Worm (Caenorhabditis elegans): ENCODE data around the gene uaf-2.

uaf-2 gene

DNA sequence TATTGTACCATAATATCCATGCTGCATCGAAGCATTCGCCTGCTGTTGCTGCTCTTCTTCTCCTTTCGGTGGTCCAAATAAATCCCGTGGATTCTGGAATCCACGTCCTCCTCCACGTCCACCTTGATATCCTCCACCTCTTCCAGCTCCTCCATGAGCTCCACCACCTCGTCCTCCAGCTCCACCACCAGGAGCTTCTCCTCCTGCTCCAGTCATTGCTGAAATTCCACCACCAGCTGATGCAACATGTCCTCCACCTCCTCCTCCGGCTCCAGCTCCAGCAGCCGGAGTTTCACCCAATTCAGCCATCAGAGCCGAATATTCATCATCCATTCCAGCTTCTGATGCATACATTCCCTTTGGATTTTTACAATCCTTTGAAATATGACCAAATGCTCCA, 13.0 kb downstream of the uaf-2 start:
- TF ChIP-seq lin-13 (GFP tag; optimal IDR thresholded peaks at IDR 0.05), result no peak
- no peak for TF ChIP-seq mdl-1 (tag; optimal IDR thresholded peaks at IDR 0.05)
- no peak for TF ChIP-seq ceh-82 (tag; optimal IDR thresholded peaks at IDR 0.05)
- TF ChIP-seq fos-1 (tag; optimal IDR thresholded peaks at IDR 0.05), result no peak
- no peak for TF ChIP-seq zag-1 (tag; optimal IDR thresholded peaks at IDR 0.05)
- no peak for TF ChIP-seq ztf-11 (tag; optimal IDR thresholded peaks at IDR 0.05)
- TF ChIP-seq sem-4 (tag; optimal IDR thresholded peaks at IDR 0.05), result no peak
- no peak for TF ChIP-seq nhr-25 (tag; optimal IDR thresholded peaks at IDR 0.05)
- no peak for TF ChIP-seq sma-3 (GFP tag; optimal IDR thresholded peaks at IDR 0.05)
- TF ChIP-seq crh-2 (tag; optimal IDR thresholded peaks at IDR 0.05), result no peak
- no peak for TF ChIP-seq F13H6.1 (tag; optimal IDR thresholded peaks at IDR 0.05)
- no peak for TF ChIP-seq unc-39 (tag; optimal IDR thresholded peaks at IDR 0.05)
- TF ChIP-seq mbf-1 (tag; optimal IDR thresholded peaks at IDR 0.05), result no peak
- no peak for TF ChIP-seq nhr-6 (tag; optimal IDR thresholded peaks at IDR 0.05)
- TF ChIP-seq unc-55 (GFP tag; optimal IDR thresholded peaks at IDR 0.05), result no peak
- TF ChIP-seq dmd-4 (tag; optimal IDR thresholded peaks at IDR 0.05), result no peak

DNA sequence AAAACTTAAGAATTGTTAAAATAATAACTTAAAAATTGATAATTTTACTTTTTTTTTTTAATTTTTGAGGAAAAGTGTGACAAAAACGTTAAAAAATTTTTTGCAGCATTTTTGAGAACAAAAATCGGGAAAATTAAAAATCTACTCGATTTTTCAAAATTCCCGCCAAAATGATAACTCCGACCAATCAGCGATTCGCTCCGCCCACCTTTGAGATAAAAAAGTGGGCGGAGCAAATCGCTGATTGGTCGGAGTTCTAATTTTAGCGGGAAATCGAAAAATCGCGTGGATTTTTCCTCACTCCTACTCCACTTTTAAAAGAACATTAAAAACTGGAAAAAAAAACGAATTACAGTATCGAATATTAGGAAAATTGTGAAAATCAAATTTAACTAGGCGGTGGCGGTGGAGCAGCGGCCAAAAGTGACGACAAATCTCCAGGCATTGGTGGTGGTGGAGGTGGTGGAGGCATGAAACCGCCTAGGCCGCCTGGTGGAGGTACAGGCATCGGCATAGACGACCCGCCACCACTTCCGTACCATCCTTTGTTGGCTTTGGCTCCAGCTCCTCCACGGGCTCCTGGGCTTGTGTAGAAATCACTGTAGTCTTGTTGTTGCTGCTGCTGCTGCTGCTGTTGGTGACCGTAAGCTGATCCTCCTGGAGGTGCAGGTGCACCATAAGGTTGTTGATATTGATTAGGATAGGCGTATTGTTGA, 14.3 kb downstream of the uaf-2 start:
- no peak for TF ChIP-seq gmeb-1 (tag; optimal IDR thresholded peaks at IDR 0.05)
- no peak for TF ChIP-seq nhr-10 (tag; optimal IDR thresholded peaks at IDR 0.05)
- no peak for TF ChIP-seq nhr-25 (tag; optimal IDR thresholded peaks at IDR 0.05)

ce11 chrIV:17103615-17104014, 15.0 kb downstream of the uaf-2 start, which contains the start of gene Y116A8C.30:
Gene Y116A8C.30, minus strand, starts transcription at chrIV:17103715.
- TF ChIP-seq unc-39 (tag; optimal IDR thresholded peaks at IDR 0.05), result no peak
- TF ChIP-seq lin-13 (GFP tag; optimal IDR thresholded peaks at IDR 0.05), result no peak

DNA sequence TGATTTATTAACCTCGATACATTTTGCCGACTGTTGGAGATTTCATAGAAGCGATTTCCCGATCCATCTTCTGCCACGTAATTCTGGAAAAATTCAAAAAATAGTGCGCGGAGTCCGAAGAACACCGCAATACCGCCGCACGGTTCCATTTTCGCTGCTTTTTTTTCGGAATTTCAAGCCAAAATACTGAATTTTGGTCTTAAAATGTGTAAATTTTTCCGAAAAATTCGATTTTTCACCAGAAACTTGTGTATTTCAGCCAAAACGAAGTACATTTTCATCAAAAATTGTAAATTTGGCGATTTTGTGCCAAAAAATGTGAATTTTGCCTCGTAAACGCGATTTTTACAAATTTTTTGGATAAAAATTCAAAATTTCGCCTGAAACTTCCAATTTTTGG, 15.5 kb downstream of the uaf-2 start:
- TF ChIP-seq sma-3 (GFP tag; optimal IDR thresholded peaks at IDR 0.05) (no peak), elt-3 (tag; optimal IDR thresholded peaks at IDR 0.05) (no peak), unc-39 (tag; optimal IDR thresholded peaks at IDR 0.05) (no peak), peb-1 (tag; optimal IDR thresholded peaks at IDR 0.05) (no peak), nhr-11 (tag; optimal IDR thresholded peaks at IDR 0.05) (no peak), fos-1 (tag; optimal IDR thresholded peaks at IDR 0.05) (no peak), lin-13 (GFP tag; optimal IDR thresholded peaks at IDR 0.05) (no peak), unc-62 (GFP tag; optimal IDR thresholded peaks at IDR 0.05) (no peak), mdl-1 (tag; optimal IDR thresholded peaks at IDR 0.05) (no peak), alr-1 (tag; optimal IDR thresholded peaks at IDR 0.05) (no peak), skn-1 (tag; optimal IDR thresholded peaks at IDR 0.05) (no peak), nhr-77 (tag; optimal IDR thresholded peaks at IDR 0.05) (no peak), nhr-10 (tag; optimal IDR thresholded peaks at IDR 0.05) (no peak)

ce11 chrIV:17100628-17101338, 17.8 kb downstream of the uaf-2 start:
- TF ChIP-seq lsy-2 (tag; optimal IDR thresholded peaks at IDR 0.05) (peak in 1 of 2 experiments; percentile 6), nhr-237 (tag; optimal IDR thresholded peaks at IDR 0.05) (no peak), lin-11 (tag; optimal IDR thresholded peaks at IDR 0.05) (no peak), ZK546.5 (tag; optimal IDR thresholded peaks at IDR 0.05) (no peak), ztf-1 (GFP tag; conservative IDR thresholded peaks at IDR 0.05) (no peak), nhr-129 (tag; optimal IDR thresholded peaks at IDR 0.05) (peak; percentile 44)

DNA sequence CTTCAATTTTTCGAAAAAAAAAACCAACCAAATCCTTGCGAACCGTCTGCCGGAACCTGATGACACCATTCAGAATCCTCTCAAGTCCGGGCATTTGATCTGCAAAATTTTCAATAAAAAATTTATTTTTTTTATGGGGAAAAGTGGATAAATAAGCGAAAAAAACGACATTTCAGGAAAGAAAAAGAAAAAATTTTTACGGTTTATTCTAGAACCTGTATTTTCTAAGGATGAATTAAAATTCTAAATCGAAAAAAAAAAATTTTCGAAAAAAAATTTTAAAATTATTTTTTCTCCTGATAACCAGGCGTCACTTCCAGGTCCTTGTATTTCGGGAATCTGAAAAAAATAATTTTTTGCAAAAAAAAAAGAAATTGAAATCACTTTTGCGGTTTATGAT, 18.4 kb downstream of the uaf-2 start, which contains the start of gene bca-2:
Gene bca-2, minus strand, starts transcription at position 101 of the 400 bp plus-strand sequence.
- TF ChIP-seq nhr-21 (tag; optimal IDR thresholded peaks at IDR 0.05), result no peak
- TF ChIP-seq F13H6.1 (tag; optimal IDR thresholded peaks at IDR 0.05), result no peak
- TF ChIP-seq elt-1 (tag; optimal IDR thresholded peaks at IDR 0.05), result no peak
- no peak for TF ChIP-seq C34F6.9 (tag; optimal IDR thresholded peaks at IDR 0.05)
- TF ChIP-seq ztf-4 (tag; optimal IDR thresholded peaks at IDR 0.05), result no peak
- TF ChIP-seq lin-39 (tag; optimal IDR thresholded peaks at IDR 0.05), result no peak
- no peak for TF ChIP-seq egl-27 (tag; optimal IDR thresholded peaks at IDR 0.05)
- no peak for TF ChIP-seq gmeb-1 (tag; optimal IDR thresholded peaks at IDR 0.05)
- TF ChIP-seq mdl-1 (tag; optimal IDR thresholded peaks at IDR 0.05), result no peak
- TF ChIP-seq crh-2 (tag; optimal IDR thresholded peaks at IDR 0.05), result no peak
- TF ChIP-seq ztf-11 (tag; optimal IDR thresholded peaks at IDR 0.05), result no peak
- TF ChIP-seq ceh-82 (tag; optimal IDR thresholded peaks at IDR 0.05), result no peak
